Worm (Caenorhabditis elegans) whole organism, L4 larva: Measurements from ENCODE around the gene F39G3.4.
A peak's percentile ranks its signal among the peaks of the same experiment; 100 is the strongest.

ENCODE experiments used
- D1046.2 ChIP-seq: fragments of 200-800 bp; sonication (Bioruptor generic); IDR thresholded peaks from 2 replicates; pipeline ENCODE4 v1.3.6; 2022; ENCODE audit warnings: missing genetic modification characterization, missing compliant biosample characterization
- F37D6.2 ChIP-seq: sonication (generic microtip); optimal IDR thresholded peaks from 2 replicates; lab custom pipeline; 2016; ENCODE audit warnings: mild to moderate bottlenecking, missing genetic modification characterization, missing compliant biosample characterization
- R02D3.7 ChIP-seq: fragments of 150-350 bp; sonication (generic microtip); optimal IDR thresholded peaks from 3 replicates; lab custom pipeline; 2014; ENCODE audit warnings: missing biosample characterization, missing genetic modification characterization
- T20F7.1 ChIP-seq: fragments of 200-800 bp; sonication (Bioruptor generic); optimal IDR thresholded peaks from 2 replicates; lab custom pipeline; 2018; ENCODE audit warnings: mild to moderate bottlenecking, missing genetic modification characterization, missing compliant biosample characterization
- T26A8.4 ChIP-seq: fragments of 200-800 bp; sonication (Bioruptor generic); IDR thresholded peaks from 2 replicates; pipeline ENCODE4 v1.3.6; 2022; ENCODE audit warnings: missing genetic modification characterization, missing compliant biosample characterization
- Y105C5A.15 ChIP-seq: fragments of 200-800 bp; sonication (Bioruptor generic); IDR thresholded peaks from 2 replicates; pipeline ENCODE4 v1.3.6; 2022; ENCODE audit warnings: missing genetic modification characterization, missing compliant biosample characterization
- Y5F2A.4 ChIP-seq: fragments of 200-800 bp; sonication (Bioruptor generic); optimal IDR thresholded peaks from 2 replicates; lab custom pipeline; 2018; ENCODE audit warnings: mild to moderate bottlenecking, missing genetic modification characterization, missing compliant biosample characterization
- ZK546.5 ChIP-seq, 2 experiments: sonication (generic microtip); optimal IDR thresholded peaks; 2 replicates each; lab custom pipeline; 2017; ENCODE audit warnings: missing biosample characterization in 2 of 2, missing genetic modification characterization in 2 of 2
- aha-1 ChIP-seq: fragments of 150-350 bp; peaks from one replicate; lab custom pipeline; 2014; ENCODE audit warnings: missing biosample characterization, missing genetic modification characterization
- aly-2 ChIP-seq: sonication (generic microtip); optimal IDR thresholded peaks from 2 replicates; lab custom pipeline; 2018; ENCODE audit warnings: missing biosample characterization, missing genetic modification characterization
- ama-1 ChIP-seq: fragments of 150-350 bp; optimal IDR thresholded peaks from 2 replicates; lab custom pipeline; 2014; ENCODE audit warnings: inconsistent platforms, mixed read lengths
- ceh-44 ChIP-seq: fragments of 200-800 bp; sonication (Bioruptor generic); IDR thresholded peaks from 2 replicates; pipeline ENCODE4 v1.3.6; 2022; ENCODE audit warnings: missing genetic modification reagents, missing genetic modification characterization, missing compliant biosample characterization
- ceh-62 ChIP-seq: sonication (generic microtip); optimal IDR thresholded peaks from 2 replicates; lab custom pipeline; 2017; ENCODE audit warnings: missing biosample characterization, missing genetic modification characterization
- ceh-82 ChIP-seq: sonication (generic microtip); optimal IDR thresholded peaks from 2 replicates; lab custom pipeline; 2017; ENCODE audit warnings: missing biosample characterization, missing genetic modification characterization
- ctbp-1 ChIP-seq: fragments of 200-800 bp; sonication (Bioruptor generic); IDR thresholded peaks from 2 replicates; pipeline ENCODE4 v1.3.6; 2022; ENCODE audit warnings: missing genetic modification reagents, missing genetic modification characterization, missing compliant biosample characterization
- daf-16 ChIP-seq, 3 experiments: sonication (generic microtip); optimal IDR thresholded peaks; 2 replicates each; lab custom pipeline; 2016 to 2017; ENCODE audit warnings: missing genetic modification characterization in 3 of 3, missing genetic modification reagents in 3 of 3, mild to moderate bottlenecking in 2 of 3, missing compliant biosample characterization in 2 of 3, missing biosample characterization in 1 of 3, moderate library complexity in 1 of 3
- dmd-9 ChIP-seq: fragments of 200-800 bp; sonication (Bioruptor generic); IDR thresholded peaks from 2 replicates; pipeline ENCODE4 v1.3.6; 2022; ENCODE audit warnings: missing genetic modification reagents, missing genetic modification characterization, missing compliant biosample characterization
- dpl-1 ChIP-seq: fragments of 150-350 bp; optimal IDR thresholded peaks from 2 replicates; lab custom pipeline; 2014; ENCODE audit warnings: missing biosample characterization, missing genetic modification reagents, missing genetic modification characterization
- duxl-1 ChIP-seq: sonication (generic microtip); optimal IDR thresholded peaks from 2 replicates; lab custom pipeline; 2016; ENCODE audit warnings: mild to moderate bottlenecking, missing genetic modification characterization, moderate library complexity, missing compliant biosample characterization; ENCODE audit not compliant: poor library complexity
- hlh-11 ChIP-seq: fragments of 200-800 bp; sonication (Bioruptor generic); optimal IDR thresholded peaks from 2 replicates; lab custom pipeline; 2018; ENCODE audit warnings: mild to moderate bottlenecking, missing genetic modification characterization, missing compliant biosample characterization
- hlh-30 ChIP-seq: sonication (generic microtip); optimal IDR thresholded peaks from 2 replicates; lab custom pipeline; 2017; ENCODE audit warnings: antibody characterized with exemption, mild to moderate bottlenecking, missing genetic modification characterization, missing compliant biosample characterization; ENCODE audit not compliant: insufficient read depth
- hmg-1.1 ChIP-seq: fragments of 200-800 bp; sonication (Bioruptor generic); IDR thresholded peaks from 2 replicates; pipeline ENCODE4 v1.3.6; 2022; ENCODE audit warnings: missing genetic modification reagents, missing genetic modification characterization, missing compliant biosample characterization
- jun-1 ChIP-seq: fragments of 150-350 bp; optimal IDR thresholded peaks from 2 replicates; lab custom pipeline; 2014; ENCODE audit warnings: missing biosample characterization, missing genetic modification reagents, missing genetic modification characterization
- lin-29 ChIP-seq: fragments of 200-800 bp; sonication (Bioruptor generic); IDR thresholded peaks from 2 replicates; pipeline ENCODE4 v1.3.6; 2022; ENCODE audit warnings: missing genetic modification reagents, missing genetic modification characterization, missing compliant biosample characterization
- lin-38 ChIP-seq: fragments of 200-800 bp; sonication (Bioruptor generic); IDR thresholded peaks from 2 replicates; pipeline ENCODE4 v1.3.6; 2022; ENCODE audit warnings: missing genetic modification reagents, missing genetic modification characterization, missing compliant biosample characterization
- lsy-2 ChIP-seq, 2 experiments: fragments of 150-350 bp in 1 of 2; sonication (generic microtip) in 1 of 2; optimal IDR thresholded peaks; 2 replicates each; lab custom pipeline; 2014 to 2017; ENCODE audit warnings: missing biosample characterization in 2 of 2, missing genetic modification characterization in 2 of 2
- mdl-1 ChIP-seq, 2 experiments: fragments of 150-350 bp in 1 of 2; sonication (generic microtip) in 1 of 2; optimal IDR thresholded peaks; 2 replicates each; lab custom pipeline; 2014 to 2017; ENCODE audit warnings: missing biosample characterization in 2 of 2, missing genetic modification characterization in 2 of 2
- mep-1 ChIP-seq: fragments of 150-350 bp; sonication (generic microtip); optimal IDR thresholded peaks from 3 replicates; lab custom pipeline; 2014; ENCODE audit warnings: missing biosample characterization, missing genetic modification characterization
- nhr-102 ChIP-seq: sonication (generic microtip); optimal IDR thresholded peaks from 2 replicates; lab custom pipeline; 2016; ENCODE audit warnings: mild to moderate bottlenecking, missing genetic modification characterization, moderate library complexity, missing compliant biosample characterization
- nhr-237 ChIP-seq: sonication (generic microtip); optimal IDR thresholded peaks from 2 replicates; lab custom pipeline; 2017; ENCODE audit warnings: missing biosample characterization, missing genetic modification characterization
- nhr-6 ChIP-seq: fragments of 150-350 bp; optimal IDR thresholded peaks from 2 replicates; lab custom pipeline; 2014; ENCODE audit warnings: missing biosample characterization, missing genetic modification characterization
- pha-4 ChIP-seq, 2 experiments: fragments of 150-350 bp in 1 of 2; fragments of 200-800 bp in 1 of 2; sonication (Bioruptor generic) in 1 of 2; IDR thresholded peaks in 1 of 2; optimal IDR thresholded peaks in 1 of 2; 2 replicates each; pipeline versions ENCODE4 v1.3.6 to Lab custom; 2014 to 2022; ENCODE audit warnings: missing genetic modification characterization in 2 of 2, missing genetic modification reagents in 2 of 2, missing biosample characterization in 1 of 2, missing compliant biosample characterization in 1 of 2
- php-3 ChIP-seq: fragments of 200-800 bp; sonication (Bioruptor generic); IDR thresholded peaks from 2 replicates; pipeline ENCODE4 v1.3.6; 2022; ENCODE audit warnings: missing genetic modification reagents, missing genetic modification characterization, missing compliant biosample characterization
- rbr-2 ChIP-seq: sonication (generic microtip); optimal IDR thresholded peaks from 2 replicates; lab custom pipeline; 2016; ENCODE audit warnings: missing genotype, missing genetic modification characterization, missing compliant biosample characterization
- tra-1 ChIP-seq: fragments of 200-800 bp; sonication (Bioruptor generic); IDR thresholded peaks from 2 replicates; pipeline ENCODE4 v1.3.6; 2022; ENCODE audit warnings: missing genetic modification reagents, missing genetic modification characterization, missing compliant biosample characterization
- unc-62 ChIP-seq, 3 experiments: fragments of 150-350 bp in 1 of 3; sonication (generic microtip); optimal IDR thresholded peaks in 2 of 3; peaks in 1 of 3; 1 replicate in 1 of 3; 2 replicates in 2 of 3; lab custom pipeline; 2014 to 2017; ENCODE audit warnings: missing biosample characterization in 3 of 3, missing genetic modification characterization in 3 of 3, missing genetic modification reagents in 3 of 3, missing genotype in 1 of 3
- zip-11 ChIP-seq: fragments of 200-800 bp; sonication (Bioruptor generic); IDR thresholded peaks from 2 replicates; pipeline ENCODE4 v1.3.6; 2022; ENCODE audit warnings: missing genetic modification characterization, missing compliant biosample characterization

Gene F39G3.4

DNA sequence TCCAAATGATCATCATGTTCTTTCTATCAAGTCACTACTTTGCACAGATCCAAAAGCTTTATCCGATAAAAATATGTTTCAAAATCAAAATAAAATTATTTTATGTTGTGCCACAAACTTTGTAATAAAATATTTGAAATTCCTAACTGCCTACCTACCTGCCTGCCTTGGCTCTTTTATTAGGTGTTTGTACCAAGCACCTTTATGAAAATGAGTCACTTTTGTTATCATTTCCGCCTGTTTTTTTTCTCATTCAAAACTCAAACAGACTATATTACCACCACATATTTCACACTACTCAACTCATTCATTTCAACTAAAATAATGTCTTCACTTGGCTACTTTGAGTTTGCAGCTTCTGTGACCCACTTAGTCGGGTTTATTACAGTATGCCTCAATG is at the start of gene F39G3.4:
TSS of gene F39G3.4 (plus strand) at position 301 of the 400 bp plus-strand sequence.
- TF ChIP-seq aha-1: peak; percentile 30
- no peak for TF ChIP-seq nhr-102
- TF ChIP-seq daf-16 (GFP tag; optimal IDR thresholded peaks at IDR 0.05; lab: Kevin White, UChicago): no peak
- TF ChIP-seq daf-16 (tag; optimal IDR thresholded peaks at IDR 0.05; lab: Kevin White, UChicago): no peak
- no peak for TF ChIP-seq hmg-1.1 (GFP tag; lab: Robert Waterston, UW)
- TF ChIP-seq, all 104 proteins: peak for 1

DNA sequence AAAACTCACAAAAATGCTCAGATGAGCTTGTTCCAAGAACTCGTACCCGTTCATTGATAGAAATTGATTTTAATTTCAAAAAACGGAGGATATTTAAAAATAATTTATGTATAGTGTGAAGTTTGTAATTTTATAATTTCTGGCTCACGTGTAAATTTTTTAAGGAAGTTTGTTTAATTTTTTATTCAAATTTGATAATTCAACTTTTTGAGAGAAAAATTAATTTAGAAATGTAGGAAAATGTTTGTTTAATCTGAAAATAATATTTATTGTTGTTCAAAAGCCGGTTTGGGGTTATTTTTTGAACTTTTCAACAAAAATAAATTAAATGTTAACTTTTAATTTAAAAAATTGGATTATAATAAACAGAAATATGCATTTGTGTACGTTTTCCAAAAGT is 48.5 kb upstream of the F39G3.4 start, which contains the start of gene K03B4.6:
TSS of gene K03B4.6 (minus strand) at position 101 of the 400 bp plus-strand sequence.
- TF ChIP-seq ceh-62 (tag; lab: Kevin White, UChicago) (no peak), unc-62 (GFP tag; optimal IDR thresholded peaks at IDR 0.05 in 1 of 2; lab: Kevin White, UChicago) (no peak), unc-62 (tag; optimal IDR thresholded peaks at IDR 0.05; lab: Kevin White, UChicago) (no peak), aha-1 (no peak)

DNA sequence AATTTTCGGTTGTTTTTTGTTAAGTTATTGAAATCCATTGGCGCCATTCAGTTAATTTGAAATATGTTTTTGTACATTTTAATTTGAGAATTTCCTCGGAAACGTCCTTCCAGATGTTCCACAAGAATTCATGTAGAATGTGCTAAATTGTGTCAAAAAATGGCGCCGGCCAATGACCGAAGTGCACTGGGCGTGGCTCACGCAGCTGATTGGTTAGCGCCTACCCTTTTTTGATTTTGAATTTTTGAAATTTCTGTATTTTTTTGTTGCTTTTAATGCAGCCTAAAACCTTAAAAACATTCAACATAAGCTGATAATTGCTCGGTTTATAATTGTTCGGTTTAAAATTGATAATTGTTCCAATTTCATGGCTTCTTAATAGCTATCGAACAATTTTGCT is 47.7 kb upstream of the F39G3.4 start:
- TF ChIP-seq lin-29 (GFP tag; lab: Robert Waterston, UW) (no peak), D1046.2 (GFP tag; lab: Robert Waterston, UW) (no peak), nhr-6 (tag; lab: Kevin White, UChicago) (no peak), dmd-9 (GFP tag; lab: Robert Waterston, UW) (no peak)

DNA sequence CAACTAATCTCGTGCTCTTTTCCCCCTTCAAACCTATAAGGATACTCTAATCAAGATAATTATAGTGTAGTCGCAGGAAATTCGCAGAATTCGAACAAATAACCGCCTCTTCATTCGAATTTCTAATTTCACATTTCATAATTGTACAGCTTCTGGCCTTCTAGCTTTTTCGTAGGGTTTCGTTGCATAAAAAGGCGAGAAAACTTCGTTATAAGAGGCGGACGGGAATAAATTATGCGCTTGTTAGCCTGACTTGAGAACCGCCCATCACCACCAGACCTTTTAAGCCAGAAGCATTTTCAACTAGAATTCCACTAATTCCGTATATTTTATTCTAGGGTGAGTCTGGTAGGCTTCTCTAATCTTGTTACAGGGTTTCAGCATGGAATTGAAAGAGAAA is 42.9 kb upstream of the F39G3.4 start, which contains the start of gene K03B4.4:
TSS of gene K03B4.4 (plus strand) at position 301 of the 400 bp plus-strand sequence.
- TF ChIP-seq dpl-1 (GFP tag; lab: Kevin White, UChicago): no peak
- TF ChIP-seq Y105C5A.15 (GFP tag; lab: Robert Waterston, UW): no peak
- no peak for TF ChIP-seq Y5F2A.4 (GFP tag; lab: Kevin White, UChicago)
- TF ChIP-seq hlh-11 (tag; lab: Kevin White, UChicago): no peak
- TF ChIP-seq nhr-237 (tag; lab: Kevin White, UChicago): no peak
- TF ChIP-seq R02D3.7 (tag; lab: Kevin White, UChicago): no peak

DNA sequence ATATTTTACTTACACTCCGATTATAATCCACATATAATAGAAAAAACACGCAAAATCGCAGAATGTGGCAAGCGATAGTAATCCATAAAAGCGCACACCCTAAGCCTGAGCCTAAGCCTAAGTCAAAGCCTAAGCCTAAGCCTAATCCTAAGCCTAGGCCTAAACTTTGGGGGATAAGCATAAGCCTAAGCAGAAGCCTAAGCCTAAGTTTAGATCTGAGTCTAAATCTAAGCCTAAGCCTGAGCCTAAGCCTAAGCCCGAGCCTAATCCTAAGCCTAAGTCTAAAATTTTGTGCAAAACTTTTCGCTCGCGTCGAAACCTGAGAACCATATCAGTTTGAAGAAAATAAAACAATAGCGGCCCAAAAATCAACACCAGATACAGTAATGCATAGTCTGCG is 40.4 kb upstream of the F39G3.4 start:
- TF ChIP-seq php-3: no peak
- peak in 1 of 2 experiments; percentile 7 for TF ChIP-seq unc-62 (GFP tag; optimal IDR thresholded peaks at IDR 0.05 in 1 of 2; lab: Kevin White, UChicago)
- TF ChIP-seq unc-62 (tag; optimal IDR thresholded peaks at IDR 0.05; lab: Kevin White, UChicago): no peak
- no peak for TF ChIP-seq ctbp-1 (GFP tag; lab: Robert Waterston, UW)
- TF ChIP-seq, all 104 proteins: peak for 1

DNA sequence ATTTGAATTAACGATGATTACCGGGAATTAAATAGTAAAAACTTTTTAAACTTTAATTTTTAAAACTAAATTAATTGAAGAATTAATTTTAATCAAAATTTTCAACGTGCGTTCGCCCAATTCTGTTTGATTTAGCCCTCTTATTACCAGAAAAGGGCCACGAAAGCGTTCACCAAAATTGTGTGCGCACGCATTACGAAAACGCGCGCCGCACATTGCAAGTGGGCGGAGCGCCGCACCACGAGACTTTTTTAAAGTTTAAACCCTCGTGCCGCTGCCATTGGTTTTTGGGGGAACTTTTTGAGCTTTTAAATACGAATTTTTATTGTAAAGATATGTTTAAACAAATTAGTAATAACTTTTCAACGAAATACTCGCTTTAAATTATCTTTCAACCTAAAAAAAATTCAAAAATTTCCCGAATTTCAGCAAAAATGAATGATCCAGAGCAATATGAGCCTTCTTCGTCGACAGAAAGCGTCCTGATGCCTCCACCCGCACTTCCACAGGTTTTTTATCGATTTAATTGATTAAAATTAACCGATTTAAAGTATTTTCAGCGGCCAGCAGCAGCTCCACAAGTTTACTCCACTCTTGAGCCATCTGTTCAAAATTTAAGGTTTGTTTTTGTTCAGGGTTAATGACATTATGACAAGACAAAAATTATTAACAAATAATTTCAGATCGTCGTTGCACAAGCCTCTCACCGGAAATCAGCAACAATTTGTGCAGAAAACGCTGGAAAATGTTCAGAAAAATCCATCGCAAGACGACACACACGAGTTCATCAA is 37.7 kb upstream of the F39G3.4 start, which contains the start of gene taf-10:
TSS of gene taf-10 (plus strand) at position 424 of the 791 bp plus-strand sequence.
- TF ChIP-seq ama-1 (lab: Kevin White, UChicago) (no peak), F37D6.2 (no peak), hlh-30 (peak; percentile 98), rbr-2 (peak; percentile 37), jun-1 (tag; lab: Kevin White, UChicago) (no peak), tra-1 (GFP tag; lab: Robert Waterston, UW) (no peak), nhr-6 (tag; lab: Kevin White, UChicago) (peak; percentile 33), lin-38 (GFP tag; lab: Robert Waterston, UW) (peak; percentile 44), mep-1 (tag; lab: Kevin White, UChicago) (peak; percentile 40), ZK546.5 (tag; optimal IDR thresholded peaks at IDR 0.05; lab: Kevin White, UChicago) (no peak), hlh-11 (tag; lab: Kevin White, UChicago) (peak; percentile 41), dmd-9 (GFP tag; lab: Robert Waterston, UW) (no peak), aly-2 (no peak), mdl-1 (tag; optimal IDR thresholded peaks at IDR 0.05; lab: Kevin White, UChicago) (peak; percentile 75 to 88), T20F7.1 (GFP tag; lab: Kevin White, UChicago) (no peak), pha-4 (GFP tag; IDR thresholded peaks at IDR 0.05; lab: Robert Waterston, UW) (peak; percentile 11; the same call in 1 of the 2 replicates), pha-4 (tag; optimal IDR thresholded peaks at IDR 0.05; lab: Kevin White, UChicago) (no peak), ceh-82 (tag; lab: Kevin White, UChicago) (no peak), T26A8.4 (GFP tag; lab: Robert Waterston, UW) (no peak), lsy-2 (tag; optimal IDR thresholded peaks at IDR 0.05; lab: Kevin White, UChicago) (peak in 1 of 2 experiments; percentile 60), duxl-1 (peak; percentile 2), ceh-44 (GFP tag; lab: Robert Waterston, UW) (no peak), zip-11 (GFP tag; lab: Robert Waterston, UW) (no peak), dpl-1 (GFP tag; lab: Kevin White, UChicago) (peak; percentile 36), ceh-62 (tag; lab: Kevin White, UChicago) (no peak)
